Fruit fly (Drosophila melanogaster) whole organism, prepupa: Measurements from ENCODE around the gene tst.

Experiments
- CG9139 ChIP-seq: fragments of 200-800 bp; sonication (Bioruptor generic); optimal IDR thresholded peaks from 3 replicates; lab custom pipeline; 2017; ENCODE audit warnings: missing biosample characterization, mild to moderate bottlenecking, missing genetic modification characterization
- Ets96B ChIP-seq: fragments of 200-800 bp; optimal IDR thresholded peaks from 2 replicates; lab custom pipeline; 2019; ENCODE audit warnings: missing biosample characterization, mild to moderate bottlenecking, missing genetic modification characterization, moderate library complexity
- Hr38 ChIP-seq: sonication (Bioruptor generic); optimal IDR thresholded peaks from 2 replicates; lab custom pipeline; 2016; ENCODE audit warnings: missing biosample characterization, missing genetic modification characterization
- Sox15 ChIP-seq: fragments of 200-800 bp; sonication (Bioruptor generic); optimal IDR thresholded peaks from 3 replicates; lab custom pipeline; 2016; ENCODE audit warnings: missing biosample characterization, missing genetic modification characterization

DNA sequence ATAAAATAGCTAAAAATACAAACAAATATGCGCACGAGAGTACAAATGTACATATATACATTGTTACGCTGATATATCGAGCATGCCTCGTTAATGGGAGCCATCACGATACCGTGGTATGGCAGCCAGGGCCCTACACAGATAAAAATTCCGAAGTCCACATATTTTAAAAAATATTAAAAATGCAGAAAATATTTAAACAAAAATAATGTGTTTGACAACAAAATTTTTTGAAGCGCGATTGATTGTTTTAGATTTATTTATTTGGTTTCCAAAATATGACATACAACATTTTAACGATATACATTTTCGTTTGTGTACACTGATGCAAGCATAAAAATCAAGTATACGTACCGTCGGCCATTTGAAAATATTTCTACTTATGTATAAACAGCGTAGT lies 45.9 kb downstream of the tst start:
- TF ChIP-seq Ets96B (tag; lab: Kevin White, UChicago) (peak; percentile 62), CG9139 (GFP tag; lab: Kevin White, UChicago) (no peak), Sox15 (GFP tag; lab: Kevin White, UChicago) (peak; percentile 43), Hr38 (GFP tag; lab: Kevin White, UChicago) (no peak)
